Worm (Caenorhabditis elegans): ENCODE measurements around the gene K08D9.10.

K08D9.10 gene

DNA sequence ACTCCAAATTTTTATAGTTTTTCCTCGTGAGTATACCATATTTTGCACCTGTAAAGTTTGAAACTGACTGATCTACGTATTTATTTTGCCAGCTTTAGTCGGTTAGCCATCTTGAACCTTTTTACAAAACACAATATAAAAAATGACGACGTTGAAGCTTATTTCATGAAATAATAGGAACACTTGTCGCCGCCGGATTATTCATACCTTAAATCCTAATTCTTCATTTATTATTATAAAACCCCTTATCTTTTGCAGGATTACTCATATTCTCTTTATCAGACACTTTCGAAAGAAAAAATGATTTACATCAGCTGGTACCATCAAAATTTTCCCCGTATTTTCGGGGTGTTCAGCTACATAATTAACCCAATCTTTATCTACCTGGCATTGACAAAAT is 16.8 kb downstream of the K08D9.10 start, which contains the start of gene srj-8:
TSS of gene srj-8 (plus strand) at position 301 of the 400 bp plus-strand sequence.
- TF ChIP-seq ztf-23 (GFP tag; IDR thresholded peaks at IDR 0.05) (no peak), klf-2 (GFP tag; conservative IDR thresholded peaks at IDR 0.05) (no peak), med-1 (GFP tag; optimal IDR thresholded peaks at IDR 0.05; ENCODE audit: insufficient read depth) (no peak)

DNA sequence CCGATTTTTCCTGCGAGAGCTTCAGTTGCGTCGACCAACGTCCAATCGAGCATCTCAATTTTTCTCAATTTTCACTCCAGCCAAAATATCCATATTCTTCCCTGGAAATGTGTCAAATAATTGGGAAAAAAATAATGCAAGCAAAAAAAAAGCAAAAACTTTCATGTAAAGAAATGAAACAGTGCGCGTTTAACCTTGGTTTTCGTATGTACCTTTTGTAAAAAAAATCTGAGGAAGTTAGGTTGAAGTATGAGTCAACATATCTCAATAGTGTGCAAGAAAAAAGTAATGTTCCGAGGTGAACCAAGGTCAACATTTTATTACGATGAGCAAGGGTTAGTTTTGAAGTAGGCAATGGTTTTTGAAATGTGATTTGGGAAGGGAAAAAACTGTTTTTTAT is 19.5 kb downstream of the K08D9.10 start, which contains the start of gene T28A11.13:
TSS of gene T28A11.13 (minus strand) at position 101 of the 400 bp plus-strand sequence.
- TF ChIP-seq ztf-23 (GFP tag; IDR thresholded peaks at IDR 0.05), result no peak
- TF ChIP-seq ref-1 (GFP tag; conservative IDR thresholded peaks at IDR 0.05), result no peak
- TF ChIP-seq flt-1 (GFP tag; IDR thresholded peaks at IDR 0.05), result no peak
- TF ChIP-seq cog-1 (tag; optimal IDR thresholded peaks at IDR 0.05), result no peak
- no peak for TF ChIP-seq klf-2 (GFP tag; conservative IDR thresholded peaks at IDR 0.05)
- TF ChIP-seq med-1 (GFP tag; optimal IDR thresholded peaks at IDR 0.05; ENCODE audit: insufficient read depth), result no peak
- no peak for TF ChIP-seq tab-1 (GFP tag; IDR thresholded peaks at IDR 0.05)
- no peak for TF ChIP-seq ztf-29 (GFP tag; IDR thresholded peaks at IDR 0.05)
- no peak for TF ChIP-seq T22C8.4 (GFP tag; IDR thresholded peaks at IDR 0.05)

DNA sequence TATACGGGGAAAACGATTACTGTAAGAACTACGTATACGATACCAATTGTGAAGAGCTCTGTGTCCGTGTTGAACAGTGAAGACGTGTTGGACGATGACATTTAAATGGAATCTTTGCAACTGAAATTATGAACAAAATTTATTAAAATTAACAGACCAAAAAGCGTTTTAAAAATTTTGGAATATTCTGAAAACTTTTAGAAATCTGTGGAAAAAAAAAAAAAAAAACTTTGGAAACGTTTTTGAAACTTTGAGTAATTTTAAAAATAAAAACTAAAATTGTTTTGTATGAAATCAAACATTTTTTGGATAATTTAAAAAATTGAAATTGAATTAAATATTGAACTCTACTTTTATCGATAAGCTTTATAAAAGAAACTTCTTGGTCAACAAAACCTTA is 25.4 kb downstream of the K08D9.10 start, which contains the start of gene srt-63:
TSS of gene srt-63 (minus strand) at position 101 of the 400 bp plus-strand sequence.
- TF ChIP-seq flt-1 (GFP tag; IDR thresholded peaks at IDR 0.05), result no peak
- no peak for TF ChIP-seq tab-1 (GFP tag; IDR thresholded peaks at IDR 0.05)
- TF ChIP-seq T22C8.4 (GFP tag; IDR thresholded peaks at IDR 0.05), result no peak
- TF ChIP-seq ztf-23 (GFP tag; IDR thresholded peaks at IDR 0.05), result no peak
- no peak for TF ChIP-seq ref-1 (GFP tag; conservative IDR thresholded peaks at IDR 0.05)

DNA sequence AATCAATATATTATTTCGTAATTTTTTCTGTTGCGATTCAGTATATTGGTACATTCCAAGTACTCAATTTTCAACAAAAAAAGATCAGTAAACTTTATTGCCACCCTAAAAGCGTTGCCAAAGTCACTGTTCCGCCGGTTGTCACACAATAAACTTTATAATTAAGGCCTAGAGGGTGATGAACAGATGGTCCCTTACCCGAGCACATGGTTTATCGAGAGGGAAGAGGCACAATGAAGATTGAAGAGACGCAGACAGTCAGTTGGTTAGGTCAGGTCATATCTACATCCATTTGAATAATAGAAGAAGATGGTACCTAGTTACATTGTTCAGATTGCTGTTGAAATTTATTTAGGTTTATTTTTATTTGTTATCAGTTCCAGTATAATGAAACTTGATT is 26.1 kb downstream of the K08D9.10 start:
- TF ChIP-seq ztf-23 (GFP tag; IDR thresholded peaks at IDR 0.05) (no peak), flt-1 (GFP tag; IDR thresholded peaks at IDR 0.05) (no peak), klf-2 (GFP tag; conservative IDR thresholded peaks at IDR 0.05) (no peak), med-1 (GFP tag; optimal IDR thresholded peaks at IDR 0.05; ENCODE audit: insufficient read depth) (no peak), ztf-29 (GFP tag; IDR thresholded peaks at IDR 0.05) (no peak), T22C8.4 (GFP tag; IDR thresholded peaks at IDR 0.05) (no peak), ref-1 (GFP tag; conservative IDR thresholded peaks at IDR 0.05) (no peak), cog-1 (tag; optimal IDR thresholded peaks at IDR 0.05) (no peak), tab-1 (GFP tag; IDR thresholded peaks at IDR 0.05) (no peak)

DNA sequence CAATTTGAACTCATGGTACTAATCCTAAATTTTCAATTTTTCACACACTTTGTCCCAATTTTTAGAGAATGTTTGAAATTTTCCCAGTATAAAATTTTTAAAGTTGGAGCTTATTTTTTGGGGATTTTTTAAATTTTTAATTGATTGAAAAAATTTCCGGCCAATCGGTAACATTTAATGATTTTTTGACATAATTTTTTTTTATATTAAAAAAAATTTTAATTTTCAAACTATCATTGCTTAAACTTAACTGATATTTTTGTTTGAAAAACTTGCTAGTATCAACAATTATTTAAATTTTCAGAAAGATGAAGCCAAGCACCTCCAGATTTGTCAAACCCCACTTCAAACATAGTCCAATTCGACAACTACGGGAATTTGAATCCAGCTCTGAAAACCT is 26.6 kb downstream of the K08D9.10 start, which contains the start of gene T28A11.22:
TSS of gene T28A11.22 (plus strand) at position 301 of the 400 bp plus-strand sequence.
- TF ChIP-seq ref-1 (GFP tag; conservative IDR thresholded peaks at IDR 0.05), result no peak
- no peak for TF ChIP-seq flt-1 (GFP tag; IDR thresholded peaks at IDR 0.05)
- no peak for TF ChIP-seq T22C8.4 (GFP tag; IDR thresholded peaks at IDR 0.05)
- no peak for TF ChIP-seq med-1 (GFP tag; optimal IDR thresholded peaks at IDR 0.05; ENCODE audit: insufficient read depth)
- TF ChIP-seq ztf-29 (GFP tag; IDR thresholded peaks at IDR 0.05), result no peak
- TF ChIP-seq ztf-23 (GFP tag; IDR thresholded peaks at IDR 0.05), result no peak
- TF ChIP-seq tab-1 (GFP tag; IDR thresholded peaks at IDR 0.05), result no peak
- TF ChIP-seq klf-2 (GFP tag; conservative IDR thresholded peaks at IDR 0.05), result no peak
- TF ChIP-seq cog-1 (tag; optimal IDR thresholded peaks at IDR 0.05), result no peak

DNA sequence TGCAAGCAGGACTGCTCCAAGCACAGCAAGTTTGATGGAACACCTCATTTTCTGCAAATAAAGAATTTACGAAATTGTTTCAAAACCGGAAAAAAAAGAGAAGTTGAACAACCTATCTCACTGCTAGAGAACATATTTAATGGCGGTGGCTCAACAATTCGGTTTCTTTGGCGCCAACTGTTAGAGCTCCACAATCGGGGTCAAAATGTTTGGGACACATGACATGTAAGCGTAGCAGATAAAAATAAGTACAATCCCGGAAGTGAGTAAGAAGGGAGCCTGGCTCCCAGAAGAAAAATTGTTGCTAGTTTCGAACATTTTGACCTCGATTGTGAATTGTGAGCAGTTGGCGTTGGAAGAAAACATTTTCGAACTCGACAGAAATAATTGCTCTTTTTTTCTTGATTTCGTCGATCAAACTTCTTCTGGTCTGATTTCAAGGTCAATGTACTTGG is 28.5 kb downstream of the K08D9.10 start, which contains the start of gene T28A11.16:
TSS of gene T28A11.16 (minus strand) at position 51 of the 455 bp plus-strand sequence.
- TF ChIP-seq klf-2 (GFP tag; conservative IDR thresholded peaks at IDR 0.05) (no peak), ztf-29 (GFP tag; IDR thresholded peaks at IDR 0.05) (no peak), ref-1 (GFP tag; conservative IDR thresholded peaks at IDR 0.05) (no peak), ztf-23 (GFP tag; IDR thresholded peaks at IDR 0.05) (no peak), cog-1 (tag; optimal IDR thresholded peaks at IDR 0.05) (no peak), flt-1 (GFP tag; IDR thresholded peaks at IDR 0.05) (no peak), med-1 (GFP tag; optimal IDR thresholded peaks at IDR 0.05; ENCODE audit: insufficient read depth) (no peak), tab-1 (GFP tag; IDR thresholded peaks at IDR 0.05) (no peak), T22C8.4 (GFP tag; IDR thresholded peaks at IDR 0.05) (no peak)

DNA sequence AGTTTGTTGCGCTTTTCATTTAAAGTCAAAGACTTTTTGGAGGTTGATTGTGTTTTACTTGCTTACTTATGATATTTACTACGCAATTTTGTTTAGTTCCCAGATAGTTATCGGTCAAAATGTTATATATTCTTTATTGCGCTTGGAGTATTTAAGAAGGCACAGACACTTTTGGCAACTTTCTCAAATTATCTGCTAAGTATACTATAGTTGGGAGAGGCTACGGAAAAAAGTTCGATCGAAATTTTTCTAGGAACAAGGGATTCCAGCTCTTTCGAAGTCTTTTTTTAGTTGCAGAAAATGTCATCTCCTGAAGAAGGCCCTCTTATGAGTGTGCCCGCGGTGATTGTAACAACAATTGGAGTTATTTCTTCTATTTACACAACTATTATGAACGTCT is 29.4 kb downstream of the K08D9.10 start, which contains the start of gene srbc-5:
TSS of gene srbc-5 (plus strand) at position 301 of the 400 bp plus-strand sequence.
- TF ChIP-seq flt-1 (GFP tag; IDR thresholded peaks at IDR 0.05), result no peak
- no peak for TF ChIP-seq ztf-23 (GFP tag; IDR thresholded peaks at IDR 0.05)
- TF ChIP-seq ztf-29 (GFP tag; IDR thresholded peaks at IDR 0.05), result no peak
- TF ChIP-seq ref-1 (GFP tag; conservative IDR thresholded peaks at IDR 0.05), result no peak
- TF ChIP-seq cog-1 (tag; optimal IDR thresholded peaks at IDR 0.05), result no peak
- TF ChIP-seq tab-1 (GFP tag; IDR thresholded peaks at IDR 0.05), result no peak
- TF ChIP-seq T22C8.4 (GFP tag; IDR thresholded peaks at IDR 0.05), result no peak
- TF ChIP-seq med-1 (GFP tag; optimal IDR thresholded peaks at IDR 0.05; ENCODE audit: insufficient read depth), result no peak
- no peak for TF ChIP-seq klf-2 (GFP tag; conservative IDR thresholded peaks at IDR 0.05)

DNA sequence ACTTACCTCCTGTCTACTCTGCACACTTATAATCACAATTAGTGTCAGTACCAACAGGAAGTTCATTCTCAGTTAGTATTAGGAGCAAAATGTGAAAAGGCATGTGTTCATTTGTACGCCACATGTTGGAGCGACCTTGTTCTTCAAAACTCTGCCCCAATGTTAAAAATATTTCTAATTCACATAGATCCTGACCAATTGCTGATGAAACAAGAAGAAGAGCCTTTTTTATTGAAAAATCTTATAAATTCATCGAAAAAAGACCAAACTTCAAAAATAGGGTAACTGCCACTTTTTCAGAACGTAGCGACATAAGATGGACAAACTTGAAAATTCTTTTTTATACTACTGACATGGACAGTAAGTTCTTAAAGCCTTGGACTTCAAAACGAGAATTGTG is 35.5 kb downstream of the K08D9.10 start, which contains the start of gene T28A11.17:
TSS of gene T28A11.17 (minus strand) at position 101 of the 400 bp plus-strand sequence.
- no peak for TF ChIP-seq med-1 (GFP tag; optimal IDR thresholded peaks at IDR 0.05; ENCODE audit: insufficient read depth)
- TF ChIP-seq T22C8.4 (GFP tag; IDR thresholded peaks at IDR 0.05), result no peak
- TF ChIP-seq cog-1 (tag; optimal IDR thresholded peaks at IDR 0.05), result no peak
- TF ChIP-seq flt-1 (GFP tag; IDR thresholded peaks at IDR 0.05), result no peak
- TF ChIP-seq ref-1 (GFP tag; conservative IDR thresholded peaks at IDR 0.05), result no peak
- no peak for TF ChIP-seq ztf-29 (GFP tag; IDR thresholded peaks at IDR 0.05)
- TF ChIP-seq tab-1 (GFP tag; IDR thresholded peaks at IDR 0.05), result no peak
- TF ChIP-seq ztf-23 (GFP tag; IDR thresholded peaks at IDR 0.05), result no peak
- TF ChIP-seq klf-2 (GFP tag; conservative IDR thresholded peaks at IDR 0.05), result no peak

DNA sequence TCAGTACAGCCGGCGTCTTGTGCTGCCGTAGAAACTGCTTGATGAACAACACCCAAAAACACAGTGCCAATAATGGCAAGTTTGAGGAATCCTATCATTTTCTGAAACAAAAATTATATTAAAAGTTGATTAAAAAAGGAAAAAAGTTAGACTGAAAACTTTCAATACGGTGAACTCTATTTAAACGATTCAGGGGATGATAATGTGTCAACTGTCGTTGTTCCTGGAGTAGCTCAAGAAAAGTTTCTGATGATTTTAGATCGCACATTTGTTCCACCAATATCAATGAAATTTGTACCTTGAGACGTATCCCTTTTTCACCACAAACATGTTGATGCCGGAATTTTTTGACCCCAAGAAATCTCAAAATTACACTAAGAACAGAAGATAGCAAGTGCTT is 37.3 kb downstream of the K08D9.10 start, which contains the start of gene T28A11.18:
TSS of gene T28A11.18 (minus strand) at position 101 of the 400 bp plus-strand sequence.
- TF ChIP-seq ref-1 (GFP tag; conservative IDR thresholded peaks at IDR 0.05) (no peak), flt-1 (GFP tag; IDR thresholded peaks at IDR 0.05) (no peak), cog-1 (tag; optimal IDR thresholded peaks at IDR 0.05) (no peak), ztf-23 (GFP tag; IDR thresholded peaks at IDR 0.05) (no peak), ztf-29 (GFP tag; IDR thresholded peaks at IDR 0.05) (no peak), tab-1 (GFP tag; IDR thresholded peaks at IDR 0.05) (no peak), med-1 (GFP tag; optimal IDR thresholded peaks at IDR 0.05; ENCODE audit: insufficient read depth) (no peak), klf-2 (GFP tag; conservative IDR thresholded peaks at IDR 0.05) (no peak), T22C8.4 (GFP tag; IDR thresholded peaks at IDR 0.05) (no peak)

Measured in whole organism, midembryonic.